Comparison of ENCODE assay signal across 1 worm cellular context in genomic region chrIV:12901602-12902001, ce11.
TF ChIP-seq lines count a peak whose summit lies in the region.

No protein-coding gene starts in this region.

TF ChIP-seq in whole organism, L4 larva, 104 proteins besides CTCF, POLR2A, EP300 and RAD21 (continued from another document):
- no peak for TF ChIP-seq daf-16 (GFP tag; optimal IDR thresholded peaks at IDR 0.05; lab: Kevin White, UChicago)
- TF ChIP-seq daf-16 (tag; optimal IDR thresholded peaks at IDR 0.05; lab: Kevin White, UChicago) = peak; percentile 30
